Worm (Caenorhabditis elegans) whole organism, L4/young adult: ENCODE data around the gene ZK652.8.

Source experiments
- W03F9.2 ChIP-seq: fragments of 150-350 bp; optimal IDR thresholded peaks from 2 replicates; lab custom pipeline; 2014; ENCODE audit warnings: missing biosample characterization, missing genetic modification characterization
- dao-5 ChIP-seq: sonication (generic microtip); optimal IDR thresholded peaks from 2 replicates; lab custom pipeline; 2016; ENCODE audit warnings: missing genotype, missing genetic modification characterization, moderate library complexity, missing compliant biosample characterization
- him-1 ChIP-seq: sonication (generic microtip); optimal IDR thresholded peaks from 2 replicates; lab custom pipeline; 2016; ENCODE audit warnings: missing genotype, missing genetic modification reagents, missing genetic modification characterization, missing compliant biosample characterization

ZK652.8 gene

DNA sequence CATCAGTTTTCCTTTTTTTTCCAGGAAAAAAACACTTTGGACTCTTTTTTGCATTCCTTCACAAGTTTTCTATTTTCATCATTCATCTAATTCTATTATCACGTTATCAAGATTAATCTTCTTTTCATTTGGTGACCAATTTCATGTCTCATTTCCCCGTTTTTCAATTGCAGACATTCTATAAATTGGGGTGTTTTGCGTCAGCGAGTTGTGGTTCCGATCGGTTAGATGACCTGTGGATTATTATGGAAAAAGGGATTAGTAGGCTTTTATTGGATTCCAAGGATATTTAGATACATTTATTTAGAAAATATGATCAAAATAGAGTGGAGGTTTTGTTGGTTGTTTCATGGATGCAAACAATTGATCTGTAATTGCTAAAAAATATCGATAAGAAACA lies 8.6 kb downstream of the ZK652.8 start:
- no peak for TF ChIP-seq him-1 (tag; lab: Kevin White, UChicago)
- no peak for TF ChIP-seq dao-5 (tag; lab: Kevin White, UChicago)
- no peak for TF ChIP-seq W03F9.2 (tag; lab: Kevin White, UChicago)

DNA sequence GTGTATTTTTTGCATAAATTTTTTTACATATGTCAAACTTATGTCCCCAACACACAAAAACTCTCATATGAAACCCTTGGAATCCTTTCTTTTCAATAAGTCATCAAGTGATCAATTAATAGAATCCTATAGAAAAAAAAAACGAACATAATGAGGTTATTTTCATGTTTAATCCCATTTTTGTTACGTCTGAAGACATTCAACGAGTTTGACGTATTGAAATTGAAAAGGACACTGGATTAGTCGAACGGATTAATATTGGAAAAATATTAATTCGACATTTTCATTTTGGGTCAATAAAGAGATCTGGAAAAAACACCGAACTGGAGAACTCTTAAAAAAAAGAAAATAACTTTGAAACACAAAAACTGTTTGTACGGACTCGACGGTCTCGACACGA lies 11.0 kb downstream of the ZK652.8 start:
- no peak for TF ChIP-seq dao-5 (tag; lab: Kevin White, UChicago)
- no peak for TF ChIP-seq him-1 (tag; lab: Kevin White, UChicago)
- TF ChIP-seq W03F9.2 (tag; lab: Kevin White, UChicago), result no peak

DNA sequence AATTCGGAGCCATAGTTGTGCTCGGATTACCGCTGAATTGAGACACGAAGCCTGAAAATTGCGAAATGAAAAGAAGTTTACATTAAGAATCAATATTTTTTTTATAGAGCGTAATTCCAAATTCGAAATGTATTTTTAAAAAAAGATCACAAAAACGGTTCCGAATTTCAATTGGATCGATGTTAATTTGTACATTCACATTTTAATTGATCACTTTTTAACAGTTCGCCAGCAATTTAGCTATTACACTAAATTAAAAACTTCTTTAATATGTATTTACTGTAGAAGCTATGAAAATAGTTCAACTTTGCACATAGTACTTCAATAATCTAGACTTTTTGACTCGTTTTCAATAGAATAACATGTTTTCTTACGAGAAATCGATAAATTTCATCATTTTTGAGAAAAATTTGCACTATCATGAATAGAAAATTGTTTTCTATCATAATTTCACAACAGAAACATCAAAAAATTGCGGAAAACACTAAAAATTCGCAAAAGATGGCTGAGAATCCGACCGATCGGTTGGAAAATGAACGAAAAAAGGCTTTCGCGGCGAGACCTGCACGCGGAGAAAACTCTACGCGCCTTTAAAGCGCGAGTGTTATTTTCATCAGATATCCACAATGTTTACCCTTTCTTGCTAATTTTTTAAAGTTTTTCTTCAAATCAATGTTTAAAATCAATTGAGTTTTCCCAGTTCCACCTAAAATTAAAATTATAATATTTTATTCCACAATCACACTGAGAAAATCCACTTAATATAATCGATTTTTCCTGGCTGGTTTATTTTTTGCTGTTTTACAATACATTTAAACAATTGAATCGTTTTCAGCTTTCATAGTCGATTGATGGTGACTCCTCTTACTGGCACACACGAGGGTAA lies 14.6 kb downstream of the ZK652.8 start, which contains the start of the genes egl-45 and kcmf-1:
TSS of gene egl-45 (minus strand) at position 51 of the 886 bp plus-strand sequence.
TSS of gene kcmf-1 (plus strand) at position 836 of the 886 bp plus-strand sequence.
- TF ChIP-seq dao-5 (tag; lab: Kevin White, UChicago) (no peak), W03F9.2 (tag; lab: Kevin White, UChicago) (peak; percentile 50), him-1 (tag; lab: Kevin White, UChicago) (no peak)

DNA sequence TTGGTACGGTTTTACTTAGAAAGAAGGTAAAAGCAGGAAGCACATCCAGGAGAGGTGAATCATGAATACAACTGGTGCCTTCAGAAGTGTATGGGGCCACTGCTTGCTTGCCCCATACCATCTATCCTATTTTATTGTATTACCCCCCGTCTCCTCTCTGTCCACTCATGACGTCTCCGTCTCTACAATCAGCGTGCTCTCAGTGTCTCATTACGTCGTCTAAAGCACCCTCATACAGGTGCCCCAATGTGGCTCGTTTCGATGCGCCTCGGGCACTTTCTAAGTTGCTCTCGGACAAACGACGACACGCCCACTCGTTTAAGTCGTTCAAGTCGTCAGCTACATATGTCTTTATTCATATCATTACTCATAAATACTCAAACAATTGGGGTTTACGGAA lies 19.4 kb downstream of the ZK652.8 start:
- TF ChIP-seq W03F9.2 (tag; lab: Kevin White, UChicago) (no peak), dao-5 (tag; lab: Kevin White, UChicago) (no peak), him-1 (tag; lab: Kevin White, UChicago) (no peak)

DNA sequence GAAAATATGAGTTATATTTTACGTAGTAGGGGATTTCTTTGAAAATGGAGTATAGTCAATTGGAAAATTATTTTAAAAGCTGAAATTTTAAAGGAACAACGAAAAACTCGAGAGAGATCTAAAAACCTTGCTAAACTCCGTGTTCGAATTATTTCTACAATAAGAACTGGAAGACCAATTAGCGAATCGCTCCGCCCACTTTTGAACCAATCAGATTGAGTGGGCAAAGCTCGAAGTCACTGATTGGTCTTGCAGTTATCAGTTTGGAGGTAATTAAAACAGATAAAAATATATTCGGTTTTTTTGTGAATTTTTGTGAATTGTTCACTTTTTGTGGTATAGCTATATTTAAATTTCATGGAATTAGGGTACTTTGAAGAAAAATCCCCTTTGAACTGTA lies 20.2 kb downstream of the ZK652.8 start:
- TF ChIP-seq W03F9.2 (tag; lab: Kevin White, UChicago) (no peak), dao-5 (tag; lab: Kevin White, UChicago) (no peak), him-1 (tag; lab: Kevin White, UChicago) (no peak)

DNA sequence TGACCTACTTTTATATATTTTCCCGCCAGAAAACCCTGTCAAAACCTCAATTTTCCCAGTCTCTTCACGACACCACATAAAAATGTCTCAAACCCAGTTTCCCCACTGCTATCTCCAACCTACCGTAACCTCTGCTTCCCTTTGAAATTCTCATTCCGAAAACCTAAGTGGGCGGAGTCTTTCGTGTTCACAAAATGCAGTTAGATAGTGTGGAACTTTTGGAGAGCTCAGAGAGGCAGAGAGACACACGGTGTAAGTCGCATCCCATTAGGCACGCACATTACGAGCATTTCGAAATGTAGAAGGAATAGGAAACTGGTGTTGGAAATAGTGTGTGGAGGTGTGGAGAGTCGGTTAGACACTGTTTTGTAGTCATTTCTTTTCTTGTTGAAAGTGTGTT lies 23.6 kb downstream of the ZK652.8 start:
- no peak for TF ChIP-seq W03F9.2 (tag; lab: Kevin White, UChicago)
- no peak for TF ChIP-seq him-1 (tag; lab: Kevin White, UChicago)
- TF ChIP-seq dao-5 (tag; lab: Kevin White, UChicago), result no peak

DNA sequence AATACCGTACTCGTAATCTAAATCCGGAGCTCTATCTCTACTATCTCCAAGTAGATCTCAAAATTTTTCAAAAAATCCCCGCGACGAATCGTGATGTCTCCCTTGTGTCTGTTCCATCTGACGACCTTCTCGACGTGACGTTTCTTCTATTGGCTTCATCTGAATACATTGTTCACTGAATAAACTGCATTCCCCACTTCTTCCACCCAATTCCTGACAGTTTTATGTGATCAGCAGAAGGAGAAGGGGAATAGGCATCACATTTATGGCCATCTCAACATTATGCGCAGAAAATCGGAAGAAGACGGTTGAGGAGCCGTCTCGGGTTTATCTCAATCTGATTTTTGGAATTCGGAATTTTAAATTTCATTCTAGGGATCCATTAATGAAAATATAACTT lies 24.5 kb downstream of the ZK652.8 start:
- TF ChIP-seq W03F9.2 (tag; lab: Kevin White, UChicago) (no peak), him-1 (tag; lab: Kevin White, UChicago) (no peak), dao-5 (tag; lab: Kevin White, UChicago) (no peak)

DNA sequence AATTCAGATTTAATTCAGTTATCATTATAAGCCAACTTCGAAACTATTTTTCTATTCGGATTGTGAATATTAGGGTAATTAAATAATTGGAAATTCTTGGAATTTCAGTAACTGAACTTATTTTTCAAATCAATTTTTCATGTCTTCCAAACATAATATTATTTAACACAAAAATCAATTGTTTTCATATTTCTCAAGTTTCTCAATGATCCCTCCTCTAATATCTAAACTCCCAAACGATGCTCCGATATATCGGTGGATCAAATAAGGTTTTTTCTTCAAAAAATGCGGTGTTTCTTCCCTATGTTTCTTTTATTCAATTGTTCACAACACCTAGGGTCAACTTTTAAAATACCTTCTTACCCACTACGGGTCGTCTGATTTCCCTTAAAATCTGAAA lies 27.0 kb downstream of the ZK652.8 start:
- no peak for TF ChIP-seq dao-5 (tag; lab: Kevin White, UChicago)
- TF ChIP-seq W03F9.2 (tag; lab: Kevin White, UChicago), result no peak
- no peak for TF ChIP-seq him-1 (tag; lab: Kevin White, UChicago)

DNA sequence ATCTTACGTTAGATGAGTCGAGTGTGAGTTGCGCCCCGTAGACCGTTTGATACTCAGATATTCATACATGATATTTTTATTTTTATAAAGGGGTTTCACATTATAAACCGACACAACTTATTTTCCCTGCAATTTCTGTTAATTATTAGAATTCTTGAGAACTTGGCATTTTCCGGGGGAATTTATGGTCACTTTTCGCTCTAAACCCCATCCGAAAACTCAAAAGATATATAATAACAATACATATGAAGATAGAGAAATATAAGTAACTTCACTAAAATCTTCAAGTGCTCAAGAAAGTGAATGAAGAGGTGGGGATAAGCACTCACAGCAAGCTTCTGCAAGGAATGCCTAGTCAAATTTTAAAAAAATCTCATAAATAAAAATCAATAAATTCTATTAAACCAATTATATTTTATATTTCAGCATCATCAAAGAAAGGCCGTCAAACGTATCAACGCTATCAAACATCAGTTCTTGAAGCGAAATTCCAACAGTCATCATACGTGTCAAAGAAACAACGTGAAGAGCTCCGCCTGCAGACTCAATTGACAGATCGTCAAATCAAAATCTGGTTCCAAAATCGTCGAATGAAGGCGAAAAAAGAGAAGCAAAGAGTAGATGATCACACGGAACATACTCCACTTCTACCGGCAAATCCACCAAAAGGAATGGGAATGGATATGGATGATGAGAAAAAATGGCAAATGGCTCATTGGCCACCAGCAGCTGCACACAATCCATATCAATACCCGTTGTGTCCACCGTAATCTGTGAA lies 27.7 kb downstream of the ZK652.8 start:
- no peak for TF ChIP-seq dao-5 (tag; lab: Kevin White, UChicago)
- no peak for TF ChIP-seq him-1 (tag; lab: Kevin White, UChicago)
- TF ChIP-seq W03F9.2 (tag; lab: Kevin White, UChicago), result no peak

DNA sequence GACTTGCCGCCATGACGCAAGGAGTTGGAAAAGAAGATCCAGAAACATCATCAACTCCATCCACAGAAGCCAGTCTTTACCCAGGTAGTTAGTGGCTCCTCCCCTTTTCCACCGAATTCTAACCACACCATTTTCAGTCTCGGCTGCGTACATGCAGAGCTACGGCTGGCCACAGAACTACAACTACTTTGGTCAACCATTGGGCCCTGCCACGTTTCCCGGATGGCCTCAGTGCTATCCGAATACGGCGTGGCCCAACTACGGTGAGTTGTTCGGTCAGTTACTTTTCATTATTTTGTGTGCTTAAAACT lies 28.4 kb downstream of the ZK652.8 start:
- TF ChIP-seq dao-5 (tag; lab: Kevin White, UChicago) (no peak), W03F9.2 (tag; lab: Kevin White, UChicago) (no peak), him-1 (tag; lab: Kevin White, UChicago) (no peak)

DNA sequence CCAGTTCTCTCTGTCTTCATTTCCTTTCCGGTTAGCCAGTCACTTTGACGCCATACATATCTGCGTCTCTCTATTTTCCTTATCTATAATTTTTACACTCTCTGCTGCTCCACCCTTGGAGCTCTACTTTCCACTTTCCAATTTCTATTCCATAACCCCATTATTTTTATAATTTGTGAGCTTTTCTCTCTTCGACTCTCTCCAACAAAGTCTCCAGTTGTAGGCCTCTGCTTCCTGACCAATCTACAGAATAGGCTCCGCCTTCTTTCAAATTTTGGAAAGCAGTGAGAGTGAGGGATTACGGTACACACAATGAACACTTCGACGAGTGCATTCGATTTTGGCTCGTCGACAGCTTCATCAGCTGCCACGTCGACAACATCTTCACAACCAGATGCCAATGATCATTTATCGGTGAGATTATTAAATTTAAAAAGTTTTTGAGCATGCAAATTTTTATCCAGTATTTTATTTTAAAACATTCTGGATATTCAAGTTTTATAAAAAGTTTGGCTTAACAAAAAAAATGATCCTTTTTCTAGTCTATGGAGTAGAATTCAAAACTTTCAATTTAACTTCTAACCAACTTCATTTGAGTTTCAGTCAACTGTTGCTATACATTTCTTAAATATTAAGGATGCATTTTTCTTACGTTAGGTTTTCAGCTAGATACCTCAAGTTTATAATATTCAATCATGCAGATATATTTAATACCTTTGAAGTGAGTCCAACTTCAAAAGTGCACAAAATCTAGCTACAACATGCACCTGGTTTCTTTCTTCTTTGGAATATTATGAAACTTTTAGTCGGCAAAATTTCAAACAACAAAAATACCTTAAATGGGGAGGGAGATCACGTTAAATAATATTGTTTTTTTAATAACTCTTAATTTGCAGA lies 29.0 kb downstream of the ZK652.8 start, which contains the start of gene egl-5:
TSS of gene egl-5 (plus strand) at position 216 of the 897 bp plus-strand sequence.
- TF ChIP-seq W03F9.2 (tag; lab: Kevin White, UChicago) (no peak), him-1 (tag; lab: Kevin White, UChicago) (no peak), dao-5 (tag; lab: Kevin White, UChicago) (no peak)

DNA sequence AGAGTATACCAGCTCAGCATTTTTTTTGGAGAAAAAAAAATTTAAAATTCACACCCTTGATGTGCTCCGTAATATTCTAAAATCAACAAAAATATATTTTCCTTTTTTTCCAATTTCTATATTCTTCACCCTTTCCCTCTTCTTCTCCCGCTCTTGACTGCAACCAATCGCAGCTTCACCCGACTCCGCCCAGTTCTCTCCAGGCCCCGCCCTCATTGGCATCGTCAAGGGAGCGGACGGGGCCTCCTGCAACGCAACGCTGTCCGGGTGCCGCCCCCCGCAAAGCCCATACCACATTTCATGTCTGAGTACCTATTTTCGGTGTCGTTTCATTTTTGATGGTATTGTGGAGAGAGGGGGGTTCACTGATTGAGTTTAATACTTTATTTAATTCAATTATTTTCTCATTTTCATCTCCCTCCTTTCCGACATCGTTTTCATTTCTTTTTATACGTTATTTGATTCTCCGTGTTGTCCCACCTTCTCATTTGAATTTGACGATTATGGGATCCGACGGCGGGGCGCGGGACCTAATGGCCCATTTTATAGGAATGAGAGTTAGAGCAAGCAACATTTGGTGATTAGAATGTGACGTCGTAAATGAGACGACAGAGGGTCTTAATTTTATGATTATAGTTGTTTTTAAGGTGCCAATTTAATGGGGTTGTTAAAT lies 31.1 kb downstream of the ZK652.8 start:
- no peak for TF ChIP-seq him-1 (tag; lab: Kevin White, UChicago)
- TF ChIP-seq W03F9.2 (tag; lab: Kevin White, UChicago), result no peak
- TF ChIP-seq dao-5 (tag; lab: Kevin White, UChicago), result no peak
